Fruit fly (Drosophila melanogaster) whole organism, embryonic: Measurements from ENCODE around the gene CG7685.

Experiments used
- CG10565 ChIP-seq: fragments of 200-800 bp; sonication (Bioruptor generic); optimal IDR thresholded peaks from 3 replicates; lab custom pipeline; 2016; ENCODE audit warnings: missing biosample characterization, mild to moderate bottlenecking, missing genetic modification characterization
- CG11695 ChIP-seq: fragments of 200-800 bp; sonication (Bioruptor generic); IDR thresholded peaks from 3 replicates; pipeline ENCODE4 v1.3.6; 2022; ENCODE audit warnings: missing biosample characterization, missing genetic modification characterization
- CG12769 ChIP-seq: fragments of 200-800 bp; sonication (Bioruptor generic); optimal IDR thresholded peaks from 2 replicates; lab custom pipeline; 2019; ENCODE audit warnings: missing biosample characterization, mild to moderate bottlenecking, missing genetic modification characterization, moderate library complexity
- CG14441 ChIP-seq: fragments of 200-800 bp; sonication (Bioruptor generic); IDR thresholded peaks from 2 replicates; pipeline ENCODE4 v1.3.6; 2022; ENCODE audit warnings: missing biosample characterization, missing genetic modification characterization
- CG14860 ChIP-seq: fragments of 200-800 bp; sonication (Bioruptor generic); IDR thresholded peaks from 3 replicates; pipeline ENCODE4 v1.3.6; 2022; ENCODE audit warnings: missing biosample characterization, missing genetic modification characterization; ENCODE audit not compliant: partially characterized antibody
- CG16813 ChIP-seq: fragments of 200-800 bp; sonication (Bioruptor generic); IDR thresholded peaks from 3 replicates; pipeline ENCODE4 v1.3.6; 2022; ENCODE audit warnings: missing biosample characterization, missing genetic modification characterization; ENCODE audit not compliant: partially characterized antibody
- CG17328 ChIP-seq: fragments of 200-800 bp; sonication (Bioruptor generic); IDR thresholded peaks from 2 replicates; pipeline ENCODE4 v1.3.6; 2022; ENCODE audit warnings: missing biosample characterization, missing genetic modification characterization
- CG17385 ChIP-seq: fragments of 200-800 bp; sonication (Bioruptor generic); optimal IDR thresholded peaks from 3 replicates; lab custom pipeline; 2018; ENCODE audit warnings: missing biosample characterization, mild to moderate bottlenecking, missing genetic modification characterization
- CG18011 ChIP-seq: fragments of 200-800 bp; sonication (Bioruptor generic); optimal IDR thresholded peaks from 2 replicates; lab custom pipeline; 2017; ENCODE audit warnings: missing biosample characterization, missing genetic modification characterization, mild to moderate bottlenecking, moderate library complexity, missing genotype
- CG18262 ChIP-seq: fragments of 200-800 bp; optimal IDR thresholded peaks from 3 replicates; lab custom pipeline; 2019; ENCODE audit warnings: missing biosample characterization, mild to moderate bottlenecking, missing genetic modification characterization, moderate library complexity
- CG2129 ChIP-seq: fragments of 200-800 bp; sonication (Bioruptor generic); IDR thresholded peaks from 2 replicates; pipeline ENCODE4 v1.3.6; 2022; ENCODE audit warnings: missing biosample characterization, missing genetic modification characterization; ENCODE audit not compliant: partially characterized antibody
- CG2678 ChIP-seq: fragments of 200-800 bp; sonication (Bioruptor generic); optimal IDR thresholded peaks from 3 replicates; lab custom pipeline; 2019; ENCODE audit warnings: missing biosample characterization, mild to moderate bottlenecking, missing genetic modification characterization, moderate library complexity
- CG30020 ChIP-seq: fragments of 200-800 bp; optimal IDR thresholded peaks from 2 replicates; lab custom pipeline; 2019; ENCODE audit warnings: missing biosample characterization, mild to moderate bottlenecking, missing genetic modification characterization, moderate library complexity
- CG3065 ChIP-seq: fragments of 200-800 bp; sonication (Bioruptor generic); optimal IDR thresholded peaks from 2 replicates; lab custom pipeline; 2016; ENCODE audit warnings: missing biosample characterization, missing genetic modification characterization
- CG32532 ChIP-seq: fragments of 200-800 bp; sonication (Bioruptor generic); IDR thresholded peaks from 2 replicates; pipeline ENCODE4 v1.3.6; 2022; ENCODE audit warnings: missing biosample characterization, missing genetic modification characterization
- CG32772 ChIP-seq: fragments of 200-800 bp; sonication (Bioruptor generic); IDR thresholded peaks from 2 replicates; pipeline ENCODE4 v1.3.6; 2022; ENCODE audit warnings: missing biosample characterization, missing genetic modification characterization
- CG34224 ChIP-seq: fragments of 200-800 bp; sonication (Bioruptor generic); IDR thresholded peaks from 3 replicates; pipeline ENCODE4 v1.3.6; 2022; ENCODE audit warnings: missing biosample characterization, missing genetic modification characterization; ENCODE audit not compliant: partially characterized antibody
- CG4707 ChIP-seq: fragments of 200-800 bp; sonication (Bioruptor generic); optimal IDR thresholded peaks from 2 replicates; lab custom pipeline; 2018; ENCODE audit warnings: missing biosample characterization, mild to moderate bottlenecking, missing genetic modification characterization, moderate library complexity
- CG6683 ChIP-seq: fragments of 200-800 bp; sonication (Bioruptor generic); optimal IDR thresholded peaks from 2 replicates; lab custom pipeline; 2017; ENCODE audit warnings: missing biosample characterization, mild to moderate bottlenecking, missing genetic modification characterization, missing genetic modification reagents
- CG7372 ChIP-seq: fragments of 200-800 bp; sonication (Bioruptor generic); IDR thresholded peaks from 2 replicates; pipeline ENCODE4 v1.3.6; 2022; ENCODE audit warnings: missing biosample characterization, missing genetic modification characterization
- D19A ChIP-seq: fragments of 200-800 bp; optimal IDR thresholded peaks from 3 replicates; lab custom pipeline; 2019; ENCODE audit warnings: missing biosample characterization, mild to moderate bottlenecking, missing genetic modification characterization, moderate library complexity
- Drgx ChIP-seq: fragments of 200-800 bp; sonication (Bioruptor generic); IDR thresholded peaks from 2 replicates; pipeline ENCODE4 v1.3.6; 2022; ENCODE audit warnings: missing biosample characterization, missing genetic modification characterization
- HLH3B ChIP-seq: fragments of 200-800 bp; sonication (Bioruptor generic); IDR thresholded peaks from 2 replicates; pipeline ENCODE4 v1.3.6; 2022; ENCODE audit warnings: missing biosample characterization, missing genetic modification characterization
- Hr78 ChIP-seq, 2 experiments: fragments of 200-800 bp in 1 of 2; fragments of >200 bp in 1 of 2; sonication (Bioruptor generic) in 1 of 2; optimal IDR thresholded peaks; 2 replicates each; lab custom pipeline; 2017 to 2019; ENCODE audit warnings: missing biosample characterization in 2 of 2, missing genetic modification characterization in 2 of 2, mild to moderate bottlenecking in 1 of 2, moderate library complexity in 1 of 2
- Lpt ChIP-seq: fragments of >200 bp; optimal IDR thresholded peaks from 2 replicates; lab custom pipeline; 2018; ENCODE audit warnings: missing biosample characterization, missing genetic modification characterization
- MTF-1 ChIP-seq: fragments of 200-800 bp; sonication (Bioruptor generic); optimal IDR thresholded peaks from 2 replicates; lab custom pipeline; 2018; ENCODE audit warnings: missing biosample characterization, mild to moderate bottlenecking, missing genetic modification characterization, borderline replicate concordance
- NC2α ChIP-seq: fragments of 200-800 bp; sonication (Bioruptor generic); optimal IDR thresholded peaks from 2 replicates; lab custom pipeline; 2016; ENCODE audit warnings: missing biosample characterization, missing genetic modification characterization
- NC2β ChIP-seq: fragments of 200-800 bp; sonication (Bioruptor generic); optimal IDR thresholded peaks from 2 replicates; lab custom pipeline; 2016; ENCODE audit warnings: missing biosample characterization, missing genetic modification characterization
- Nf-YB ChIP-seq: fragments of 200-800 bp; sonication (Bioruptor generic); optimal IDR thresholded peaks from 3 replicates; lab custom pipeline; 2019; ENCODE audit warnings: missing biosample characterization, mild to moderate bottlenecking, missing genetic modification characterization, moderate library complexity
- Ravus ChIP-seq: fragments of 200-800 bp; sonication (Bioruptor generic); IDR thresholded peaks from 2 replicates; pipeline ENCODE4 v1.3.6; 2022; ENCODE audit warnings: missing biosample characterization, missing genetic modification characterization
- Trl ChIP-seq, 3 experiments: fragments of >200 bp in 2 of 3; fragments of 200-800 bp in 1 of 3; sonication (Bioruptor generic) in 1 of 3; optimal IDR thresholded peaks; 2 replicates in 1 of 3; 3 replicates in 2 of 3; lab custom pipeline; 2016 to 2017; ENCODE audit warnings: missing biosample characterization in 1 of 3, missing genetic modification characterization in 1 of 3
- Usf ChIP-seq: fragments of 200-800 bp; sonication (Bioruptor generic); optimal IDR thresholded peaks from 2 replicates; lab custom pipeline; 2017; ENCODE audit warnings: missing genotype, missing biosample characterization, missing genetic modification characterization
- Xbp1 ChIP-seq: fragments of 200-800 bp; sonication (Bioruptor generic); optimal IDR thresholded peaks from 3 replicates; lab custom pipeline; 2016; ENCODE audit warnings: missing biosample characterization, mild to moderate bottlenecking, missing genetic modification characterization
- caup ChIP-seq: fragments of 200-800 bp; sonication (Bioruptor generic); optimal IDR thresholded peaks from 3 replicates; lab custom pipeline; 2017; ENCODE audit warnings: missing biosample characterization, mild to moderate bottlenecking, missing genetic modification characterization, moderate library complexity; ENCODE audit not compliant: severe bottlenecking
- dmrt11E ChIP-seq: fragments of 200-800 bp; sonication (Bioruptor generic); optimal IDR thresholded peaks from 3 replicates; lab custom pipeline; 2018; ENCODE audit warnings: missing biosample characterization, mild to moderate bottlenecking, missing genetic modification characterization, moderate library complexity
- dysf ChIP-seq: fragments of 200-800 bp; sonication (Bioruptor generic); IDR thresholded peaks from 3 replicates; pipeline ENCODE4 v1.3.6; 2022; ENCODE audit warnings: missing biosample characterization, missing genetic modification characterization
- esg ChIP-seq: fragments of 200-800 bp; sonication (Bioruptor generic); conservative IDR thresholded peaks from 2 replicates; pipeline ENCODE4 v1.3.6; 2022; ENCODE audit warnings: missing biosample characterization, missing genetic modification characterization
- gem ChIP-seq: fragments of 200-800 bp; sonication (Bioruptor generic); optimal IDR thresholded peaks from 2 replicates; lab custom pipeline; 2019; ENCODE audit warnings: missing biosample characterization, mild to moderate bottlenecking, missing genetic modification characterization, moderate library complexity
- hb ChIP-seq: fragments of 200-800 bp; sonication (Bioruptor generic); IDR thresholded peaks from 3 replicates; pipeline ENCODE4 v1.3.6; 2022; ENCODE audit warnings: missing biosample characterization, missing genetic modification characterization; ENCODE audit not compliant: partially characterized antibody
- lilli ChIP-seq: fragments of 200-800 bp; sonication (Bioruptor generic); optimal IDR thresholded peaks from 3 replicates; lab custom pipeline; 2016; ENCODE audit warnings: missing biosample characterization, missing genetic modification characterization
- otp ChIP-seq: fragments of 200-800 bp; sonication (Bioruptor generic); IDR thresholded peaks from 3 replicates; pipeline ENCODE4, ENCODE4 v1.3.6; 2022; ENCODE audit warnings: missing biosample characterization, missing genetic modification characterization
- prd ChIP-seq, 3 experiments: fragments of >200 bp in 2 of 3; fragments of 200-800 bp in 1 of 3; sonication (Bioruptor generic) in 1 of 3; optimal IDR thresholded peaks in 2 of 3; IDR thresholded peaks in 1 of 3; 2 replicates in 2 of 3; 3 replicates in 1 of 3; pipeline versions ENCODE4 v1.3.6 to Lab custom; 2017 to 2022; ENCODE audit warnings: missing biosample characterization in 1 of 3, missing genetic modification characterization in 1 of 3
- row ChIP-seq: fragments of 200-800 bp; sonication (Bioruptor generic); IDR thresholded peaks from 3 replicates; pipeline ENCODE4 v1.3.6; 2022; ENCODE audit warnings: missing biosample characterization, missing genetic modification characterization
- sens ChIP-seq: fragments of 200-800 bp; sonication (Bioruptor generic); peaks from one replicate; lab custom pipeline; 2016; ENCODE audit warnings: missing biosample characterization, missing genetic modification characterization
- slbo ChIP-seq: fragments of 200-800 bp; sonication (Bioruptor generic); IDR thresholded peaks from 2 replicates; pipeline ENCODE4 v1.3.6; 2022; ENCODE audit warnings: missing biosample characterization, missing genetic modification characterization
- sr ChIP-seq: fragments of 200-800 bp; sonication (Bioruptor generic); IDR thresholded peaks from 3 replicates; pipeline ENCODE4 v1.3.6; 2022; ENCODE audit warnings: missing biosample characterization, missing genetic modification characterization
- unc-4 ChIP-seq: fragments of 200-800 bp; sonication (Bioruptor generic); IDR thresholded peaks from 2 replicates; pipeline ENCODE4 v1.3.6; 2022; ENCODE audit warnings: missing biosample characterization, missing genetic modification characterization; ENCODE audit not compliant: partially characterized antibody
- vvl ChIP-seq: fragments of 200-800 bp; sonication (Bioruptor generic); IDR thresholded peaks from 2 replicates; pipeline ENCODE4 v1.3.6; 2022; ENCODE audit warnings: missing biosample characterization, missing genetic modification characterization
- zfh1 ChIP-seq: fragments of 200-800 bp; sonication (Bioruptor generic); IDR thresholded peaks from 3 replicates; pipeline ENCODE4 v1.3.6; 2022; ENCODE audit warnings: missing biosample characterization, missing genetic modification characterization

The CG7685 gene

DNA sequence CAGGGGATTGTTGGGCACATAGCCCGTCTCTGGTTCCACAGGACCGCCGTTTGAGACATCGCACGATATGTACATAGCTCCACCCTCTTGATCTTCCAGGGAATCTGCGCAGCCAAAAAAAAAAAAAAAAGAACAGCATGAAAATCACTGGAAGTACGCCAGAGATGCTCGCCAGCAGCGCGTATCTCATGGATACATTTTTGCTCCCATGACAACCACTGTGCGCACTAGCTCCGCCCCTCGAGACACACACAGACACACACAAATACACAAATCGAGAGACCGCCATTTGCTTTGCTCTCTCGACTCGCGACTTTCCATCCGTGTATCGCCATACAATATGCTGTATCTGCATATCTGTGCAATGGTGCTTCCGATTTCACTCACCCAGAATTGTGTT, 33.4 kb upstream of the CG7685 start (continued):
- TF ChIP-seq Drgx (GFP tag; lab: Robert Waterston, UW) (peak; percentile 62), Trl (optimal IDR thresholded peaks at IDR 0.05; lab: Kevin White, UChicago) (peak in 1 of 2 experiments; percentile 26), Trl (GFP tag; optimal IDR thresholded peaks at IDR 0.05; lab: Kevin White, UChicago) (no peak), CG17385 (GFP tag; lab: Kevin White, UChicago) (no peak), caup (GFP tag; lab: Kevin White, UChicago) (no peak), Hr78 (GFP tag; optimal IDR thresholded peaks at IDR 0.05; lab: Kevin White, UChicago) (no peak), CG7372 (GFP tag; lab: Robert Waterston, UW) (no peak), CG18011 (no peak), otp (GFP tag; lab: Robert Waterston, UW) (0 out of 3 replicates have a peak, but pooled peaks have one; percentile 39), sr (GFP tag; lab: Robert Waterston, UW) (no peak), D19A (no peak), CG18262 (tag; lab: Kevin White, UChicago) (no peak), Nf-YB (peak; percentile 78), CG16813 (no peak), gem (tag; lab: Kevin White, UChicago) (no peak), slbo (peak; percentile 34; the same call in 1 of the 2 replicates), Ravus (GFP tag; lab: Robert Waterston, UW) (no peak), CG14860 (no peak), unc-4 (no peak), Xbp1 (no peak), sens (GFP tag; lab: Kevin White, UChicago) (peak; percentile 81), CG17328 (GFP tag; lab: Robert Waterston, UW) (no peak), CG30020 (tag; lab: Kevin White, UChicago) (no peak), CG11695 (no peak), CG2678 (no peak), CG34224 (GFP tag; lab: Robert Waterston, UW) (no peak), HLH3B (GFP tag; lab: Robert Waterston, UW) (no peak), Lpt (no peak), CG4707 (GFP tag; lab: Kevin White, UChicago) (peak; percentile 84), esg (GFP tag; lab: Robert Waterston, UW) (no peak), CG2129 (GFP tag; lab: Robert Waterston, UW) (no peak), NC2β (GFP tag; lab: Kevin White, UChicago) (no peak), NC2α (no peak), hb (no peak), prd (optimal IDR thresholded peaks at IDR 0.05; lab: Kevin White, UChicago) (no peak), prd (GFP tag; IDR thresholded peaks at IDR 0.05; lab: Robert Waterston, UW) (peak; percentile 41; the same call in 1 of the 3 replicates), CG32772 (peak; percentile 45; the same call in 1 of the 2 replicates), dmrt11E (no peak), CG14441 (GFP tag; lab: Robert Waterston, UW) (0 out of 2 replicates have a peak, but pooled peaks have one; percentile 21), MTF-1 (GFP tag; lab: Kevin White, UChicago) (no peak), dysf (0 out of 3 replicates have a peak, but pooled peaks have one; percentile 36), row (GFP tag; lab: Robert Waterston, UW) (peak; percentile 72), lilli (GFP tag; lab: Kevin White, UChicago) (no peak), CG3065 (GFP tag; lab: Kevin White, UChicago) (no peak), CG32532 (GFP tag; lab: Robert Waterston, UW) (0 out of 2 replicates have a peak, but pooled peaks have one; percentile 19), CG10565 (no peak), Usf (no peak), vvl (GFP tag; lab: Robert Waterston, UW) (peak; percentile 54), zfh1 (GFP tag; lab: Robert Waterston, UW) (0 out of 3 replicates have a peak, but pooled peaks have one; percentile 49), CG6683 (GFP tag; lab: Kevin White, UChicago) (no peak), CG12769 (tag; lab: Kevin White, UChicago) (no peak)
